Worm (Caenorhabditis elegans) whole organism, early embryonic: ENCODE measurements around the gene pelo-1.

ENCODE experiments used
- B0310.2 ChIP-seq: sonication (generic microtip); optimal IDR thresholded peaks from 2 replicates; lab custom pipeline; 2016; ENCODE audit warnings: mild to moderate bottlenecking, missing genetic modification characterization, missing compliant biosample characterization
- F13C5.2 ChIP-seq: sonication (generic microtip); optimal IDR thresholded peaks from 2 replicates; lab custom pipeline; 2017; ENCODE audit warnings: mild to moderate bottlenecking, missing genetic modification characterization, inconsistent platforms, missing compliant biosample characterization
- aly-1 ChIP-seq: sonication (generic microtip); optimal IDR thresholded peaks from 2 replicates; lab custom pipeline; 2016; ENCODE audit warnings: missing genetic modification characterization, missing compliant biosample characterization
- ama-1 ChIP-seq: fragments of 150-350 bp; optimal IDR thresholded peaks from 2 replicates; lab custom pipeline; 2014
- ceh-13 ChIP-seq: fragments of 200-800 bp; sonication (Bioruptor generic); optimal IDR thresholded peaks from 2 replicates; lab custom pipeline; 2018; ENCODE audit warnings: mild to moderate bottlenecking, missing genetic modification characterization, missing compliant biosample characterization
- ceh-36 ChIP-seq: sonication (generic microtip); optimal IDR thresholded peaks from 2 replicates; lab custom pipeline; 2016; ENCODE audit warnings: missing genetic modification characterization, inconsistent platforms, missing compliant biosample characterization
- ets-7 ChIP-seq: sonication (generic microtip); optimal IDR thresholded peaks from 2 replicates; lab custom pipeline; 2016; ENCODE audit warnings: missing genotype, missing genetic modification characterization, missing compliant biosample characterization
- flt-1 ChIP-seq: fragments of 200-800 bp; sonication (Bioruptor generic); IDR thresholded peaks from 2 replicates; pipeline ENCODE4 v1.3.6; 2022; ENCODE audit warnings: missing genetic modification characterization, missing compliant biosample characterization
- hmbx-1 ChIP-seq: sonication (generic microtip); optimal IDR thresholded peaks from 2 replicates; lab custom pipeline; 2016; ENCODE audit warnings: mild to moderate bottlenecking, missing genetic modification characterization, missing compliant biosample characterization
- hmg-4 ChIP-seq: fragments of 200-800 bp; sonication (Bioruptor generic); optimal IDR thresholded peaks from 2 replicates; lab custom pipeline; 2018; ENCODE audit warnings: mild to moderate bottlenecking, missing genetic modification characterization, missing compliant biosample characterization
- hnd-1 ChIP-seq: sonication (generic microtip); optimal IDR thresholded peaks from 2 replicates; lab custom pipeline; 2016; ENCODE audit warnings: missing genetic modification characterization, missing compliant biosample characterization
- pes-1 ChIP-seq: fragments of 200-800 bp; sonication (Bioruptor generic); IDR thresholded peaks from 2 replicates; pipeline ENCODE4 v1.3.6; 2022; ENCODE audit warnings: missing genetic modification reagents, missing genetic modification characterization, missing compliant biosample characterization
- scrt-1 ChIP-seq: fragments of 200-800 bp; sonication (Bioruptor generic); IDR thresholded peaks from 2 replicates; pipeline ENCODE4 v1.3.6; 2022; ENCODE audit warnings: missing genetic modification characterization, missing compliant biosample characterization
- sea-1 ChIP-seq: fragments of 200-800 bp; sonication (Bioruptor generic); conservative IDR thresholded peaks from 2 replicates; pipeline ENCODE4 v1.3.6; 2022; ENCODE audit warnings: missing genetic modification characterization, missing compliant biosample characterization
- tbx-11 ChIP-seq: fragments of 200-800 bp; sonication (Bioruptor generic); IDR thresholded peaks from 2 replicates; pipeline ENCODE4 v1.3.6; 2022; ENCODE audit warnings: missing genetic modification characterization, missing compliant biosample characterization
- tbx-37 ChIP-seq: fragments of 200-800 bp; sonication (Bioruptor generic); conservative IDR thresholded peaks from 2 replicates; pipeline ENCODE4 v1.3.6; 2022; ENCODE audit warnings: missing genetic modification reagents, missing genetic modification characterization, missing compliant biosample characterization
- tra-4 ChIP-seq: sonication (generic microtip); optimal IDR thresholded peaks from 2 replicates; lab custom pipeline; 2017; ENCODE audit warnings: missing genetic modification characterization, missing compliant biosample characterization

pelo-1 gene

ce11 chrIII:4190241-4190640 is 13.8 kb downstream of the pelo-1 start, which contains the start of gene spp-28:
TSS of gene spp-28 (minus strand) at chrIII:4190341.
- TF ChIP-seq hmbx-1 (tag; lab: Kevin White, UChicago): no peak
- TF ChIP-seq ama-1 (lab: Kevin White, UChicago): no peak
- no peak for TF ChIP-seq scrt-1 (GFP tag; lab: Robert Waterston, UW)
- no peak for TF ChIP-seq ceh-13 (GFP tag; lab: Kevin White, UChicago)
- no peak for TF ChIP-seq ceh-36 (tag; lab: Kevin White, UChicago)
- no peak for TF ChIP-seq tra-4 (tag; lab: Kevin White, UChicago)
- TF ChIP-seq hnd-1 (tag; lab: Kevin White, UChicago): no peak
- no peak for TF ChIP-seq aly-1
- TF ChIP-seq F13C5.2: no peak
- no peak for TF ChIP-seq pes-1
- TF ChIP-seq tbx-11 (GFP tag; lab: Robert Waterston, UW): no peak
- no peak for TF ChIP-seq B0310.2 (tag; lab: Kevin White, UChicago)
- TF ChIP-seq sea-1 (GFP tag; lab: Robert Waterston, UW): no peak

DNA sequence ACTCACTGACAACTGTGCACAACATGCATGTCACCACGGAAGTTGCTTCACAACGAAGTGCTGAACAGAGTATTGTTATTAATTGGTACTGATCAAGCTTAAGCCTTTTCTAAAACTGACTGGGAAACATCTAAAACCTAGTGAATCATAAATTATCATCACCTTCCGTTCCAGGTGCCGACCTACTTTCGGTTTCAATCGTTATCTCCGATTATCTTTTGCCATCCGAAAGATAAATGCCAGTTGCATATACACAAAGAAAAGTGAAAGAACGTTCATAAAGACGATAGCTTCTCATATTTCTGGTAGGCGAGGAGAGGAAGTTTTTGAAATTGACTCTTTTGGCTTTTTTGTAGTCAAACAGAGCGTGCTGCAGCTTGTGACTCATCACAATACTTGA is 14.4 kb downstream of the pelo-1 start:
- TF ChIP-seq ets-7 (tag; lab: Kevin White, UChicago) (no peak), F13C5.2 (no peak), ceh-36 (tag; lab: Kevin White, UChicago) (no peak), scrt-1 (GFP tag; lab: Robert Waterston, UW) (no peak)

DNA sequence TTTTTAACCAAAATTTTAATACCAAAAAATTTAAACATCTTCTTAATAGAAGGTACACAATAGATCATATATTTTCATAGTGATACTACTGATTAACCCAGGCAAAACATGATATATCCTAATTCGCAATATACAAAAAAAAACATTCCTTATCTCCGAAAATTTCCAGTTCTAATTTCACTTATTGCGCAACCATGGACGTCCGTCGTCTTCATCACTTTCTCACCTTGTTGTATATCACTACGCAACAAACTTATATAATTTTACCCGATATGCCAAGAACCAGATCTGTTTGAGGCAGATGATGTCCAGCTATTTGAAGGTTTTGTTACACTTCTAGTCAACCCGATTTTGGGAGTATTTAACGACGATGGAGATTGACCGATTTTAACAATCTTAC is 16.2 kb downstream of the pelo-1 start, which contains the start of gene R74.2:
Gene R74.2, plus strand, starts transcription at position 316 of the 400 bp plus-strand sequence.
- no peak for TF ChIP-seq ceh-13 (GFP tag; lab: Kevin White, UChicago)
- no peak for TF ChIP-seq B0310.2 (tag; lab: Kevin White, UChicago)
- TF ChIP-seq hmbx-1 (tag; lab: Kevin White, UChicago): no peak
- TF ChIP-seq sea-1 (GFP tag; lab: Robert Waterston, UW): no peak
- no peak for TF ChIP-seq pes-1
- no peak for TF ChIP-seq ceh-36 (tag; lab: Kevin White, UChicago)
- no peak for TF ChIP-seq scrt-1 (GFP tag; lab: Robert Waterston, UW)
- TF ChIP-seq aly-1: no peak
- no peak for TF ChIP-seq F13C5.2
- TF ChIP-seq ets-7 (tag; lab: Kevin White, UChicago): no peak
- TF ChIP-seq tbx-11 (GFP tag; lab: Robert Waterston, UW): no peak
- no peak for TF ChIP-seq flt-1 (GFP tag; lab: Robert Waterston, UW)
- no peak for TF ChIP-seq tra-4 (tag; lab: Kevin White, UChicago)
- no peak for TF ChIP-seq ama-1 (lab: Kevin White, UChicago)
- no peak for TF ChIP-seq hnd-1 (tag; lab: Kevin White, UChicago)
- no peak for TF ChIP-seq hmg-4 (GFP tag; lab: Kevin White, UChicago)
- no peak for TF ChIP-seq tbx-37 (GFP tag; lab: Robert Waterston, UW)

DNA sequence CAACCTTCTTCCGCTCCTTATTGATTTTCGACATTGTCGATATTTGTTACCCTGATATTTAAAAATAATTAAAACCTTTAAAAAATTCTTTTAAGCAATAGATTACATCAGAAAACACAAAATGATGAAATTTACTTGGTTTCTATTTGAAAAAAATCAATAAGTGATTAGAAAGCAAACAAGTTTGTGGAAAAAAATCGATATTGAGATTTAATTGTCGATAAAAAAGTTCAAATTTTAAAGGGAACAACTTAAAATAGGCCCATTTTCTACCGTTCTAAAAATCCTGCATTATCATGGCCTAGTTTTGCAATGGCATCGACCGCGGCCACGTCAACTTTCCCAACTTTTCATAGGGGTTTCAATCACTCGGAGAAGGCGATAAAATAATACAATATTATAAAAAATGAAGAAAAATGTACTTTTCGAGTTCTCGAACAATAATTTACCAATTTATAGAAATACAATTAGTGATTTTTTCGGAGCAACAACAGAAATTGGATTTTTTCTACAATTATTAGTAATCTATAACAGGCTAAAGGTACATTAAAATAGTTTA is 17.2 kb downstream of the pelo-1 start, which contains the start of gene lars-1:
Gene lars-1, minus strand, starts transcription at position 51 of the 559 bp plus-strand sequence.
- TF ChIP-seq sea-1 (GFP tag; lab: Robert Waterston, UW) (no peak), flt-1 (GFP tag; lab: Robert Waterston, UW) (no peak), tbx-37 (GFP tag; lab: Robert Waterston, UW) (no peak), hnd-1 (tag; lab: Kevin White, UChicago) (no peak)

DNA sequence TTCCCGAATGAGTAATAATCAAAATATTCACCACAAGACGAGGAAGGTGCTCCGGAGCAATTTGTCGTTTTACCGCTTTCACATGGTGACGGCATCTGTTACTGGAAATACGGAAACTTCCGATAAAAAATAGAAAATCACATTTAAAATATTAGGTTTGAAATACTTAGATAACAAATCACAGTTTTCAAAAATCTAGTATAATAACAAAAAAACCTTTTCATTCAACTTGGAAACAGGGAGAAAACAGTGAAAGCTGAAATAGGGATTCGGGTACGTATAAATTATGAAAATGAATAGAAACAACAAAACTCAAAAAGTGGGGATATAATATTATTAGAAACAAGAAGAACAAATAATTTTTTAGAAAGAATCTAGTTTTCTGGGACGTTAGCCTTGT is 22.7 kb downstream of the pelo-1 start, which contains the start of gene C16C10.1:
Gene C16C10.1, minus strand, starts transcription at position 101 of the 400 bp plus-strand sequence.
- no peak for TF ChIP-seq hnd-1 (tag; lab: Kevin White, UChicago)
- no peak for TF ChIP-seq pes-1
- no peak for TF ChIP-seq ceh-13 (GFP tag; lab: Kevin White, UChicago)
- TF ChIP-seq tbx-11 (GFP tag; lab: Robert Waterston, UW): no peak
- no peak for TF ChIP-seq ama-1 (lab: Kevin White, UChicago)
- no peak for TF ChIP-seq ceh-36 (tag; lab: Kevin White, UChicago)
- no peak for TF ChIP-seq hmbx-1 (tag; lab: Kevin White, UChicago)
- no peak for TF ChIP-seq tra-4 (tag; lab: Kevin White, UChicago)
- no peak for TF ChIP-seq F13C5.2
- TF ChIP-seq hmg-4 (GFP tag; lab: Kevin White, UChicago): no peak

DNA sequence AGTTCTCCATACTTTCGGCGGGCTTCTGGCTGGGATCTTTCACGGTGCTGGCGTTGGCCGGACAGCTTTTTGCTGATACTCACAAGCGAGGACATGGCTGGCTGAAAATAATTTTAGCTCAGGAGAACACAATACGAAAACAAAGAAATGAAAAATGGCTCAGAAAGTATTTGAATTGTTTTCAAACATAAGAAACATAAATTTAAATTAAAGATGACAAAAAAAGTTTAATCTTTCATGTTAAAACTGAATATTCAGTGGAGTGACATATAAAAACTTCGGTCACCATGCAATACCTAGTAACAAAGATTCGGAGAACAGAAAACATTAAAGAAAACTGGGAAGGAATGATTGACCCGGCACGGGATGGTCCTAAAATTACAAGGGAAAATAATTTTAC is 25.5 kb downstream of the pelo-1 start, which contains the start of gene C16C10.2:
Gene C16C10.2, minus strand, starts transcription at position 101 of the 400 bp plus-strand sequence.
- TF ChIP-seq B0310.2 (tag; lab: Kevin White, UChicago) (no peak), scrt-1 (GFP tag; lab: Robert Waterston, UW) (no peak), aly-1 (no peak), flt-1 (GFP tag; lab: Robert Waterston, UW) (no peak), ets-7 (tag; lab: Kevin White, UChicago) (no peak), hmbx-1 (tag; lab: Kevin White, UChicago) (no peak), tra-4 (tag; lab: Kevin White, UChicago) (no peak), hmg-4 (GFP tag; lab: Kevin White, UChicago) (no peak), pes-1 (no peak), ceh-36 (tag; lab: Kevin White, UChicago) (no peak), tbx-37 (GFP tag; lab: Robert Waterston, UW) (no peak), ama-1 (lab: Kevin White, UChicago) (no peak), tbx-11 (GFP tag; lab: Robert Waterston, UW) (no peak), ceh-13 (GFP tag; lab: Kevin White, UChicago) (no peak), F13C5.2 (no peak)

- TF ChIP-seq hnd-1 (tag; lab: Kevin White, UChicago) (no peak), tbx-37 (GFP tag; lab: Robert Waterston, UW) (no peak), ama-1 (lab: Kevin White, UChicago) (no peak)
These were observed 27.9 kb downstream of the pelo-1 start, which contains the start of the genes hrde-1 and C16C10.13 for ce11 chrIII:4176109-4176596. TSS of gene hrde-1 (minus strand) at chrIII:4176159. TSS of gene C16C10.13 (plus strand) at chrIII:4176440.
